Fruit fly (Drosophila melanogaster) whole organism, embryonic: ENCODE measurements around the gene CG15141.

Experiments used
- CG15011 ChIP-seq: fragments of 200-800 bp; sonication (Bioruptor generic); optimal IDR thresholded peaks from 3 replicates; lab custom pipeline; 2018; ENCODE audit warnings: missing biosample characterization, mild to moderate bottlenecking, missing genetic modification characterization
- CG9797 ChIP-seq: fragments of 200-800 bp; sonication (Bioruptor generic); optimal IDR thresholded peaks from 3 replicates; lab custom pipeline; 2018; ENCODE audit warnings: missing biosample characterization, mild to moderate bottlenecking, missing genetic modification characterization
- HHEX ChIP-seq: fragments of 200-800 bp; sonication (Bioruptor generic); optimal IDR thresholded peaks from 3 replicates; lab custom pipeline; 2017; ENCODE audit warnings: missing biosample characterization, mild to moderate bottlenecking, missing genetic modification characterization, missing genetic modification reagents
- Max ChIP-seq: fragments of 200-800 bp; sonication (Bioruptor generic); optimal IDR thresholded peaks from 2 replicates; lab custom pipeline; 2016; ENCODE audit warnings: missing biosample characterization, mild to moderate bottlenecking, missing genetic modification characterization
- cas ChIP-seq: fragments of 200-800 bp; sonication (Bioruptor generic); IDR thresholded peaks from 2 replicates; pipeline ENCODE4 v1.3.6; 2022; ENCODE audit warnings: missing biosample characterization, missing genetic modification characterization
- gfzf ChIP-seq: fragments of 200-800 bp; sonication (Bioruptor generic); optimal IDR thresholded peaks from 2 replicates; lab custom pipeline; 2016; ENCODE audit warnings: missing biosample characterization, mild to moderate bottlenecking, missing genetic modification characterization, moderate library complexity
- hkb ChIP-seq, 2 experiments: fragments of 200-800 bp in 1 of 2; fragments of >200 bp in 1 of 2; sonication (Bioruptor generic) in 1 of 2; IDR thresholded peaks in 1 of 2; optimal IDR thresholded peaks in 1 of 2; 2 replicates each; pipeline versions ENCODE4 v1.3.6 to Lab custom; 2017 to 2022; ENCODE audit warnings: missing biosample characterization in 1 of 2, missing genetic modification characterization in 1 of 2

DNA sequence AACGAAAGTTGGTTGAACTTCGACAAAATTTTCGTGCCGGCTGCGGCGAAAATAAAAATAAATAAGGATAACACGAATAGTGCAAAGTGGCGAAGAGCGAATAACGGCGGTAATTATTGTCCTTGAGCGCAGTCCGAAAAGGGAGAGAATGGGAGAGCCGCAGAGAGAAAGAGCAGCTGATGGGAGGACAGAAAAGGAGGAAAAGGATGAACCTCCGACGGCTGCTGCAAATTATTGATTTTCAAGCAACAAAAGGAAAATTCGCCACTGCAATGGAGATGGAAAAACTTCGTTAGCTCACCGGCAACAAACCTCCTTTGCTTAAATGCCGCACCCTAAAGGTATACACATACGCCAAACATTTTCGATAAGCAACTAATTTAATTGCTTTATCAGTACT, 27.7 kb upstream of the CG15141 start:
- TF ChIP-seq gfzf (no peak), hkb (optimal IDR thresholded peaks at IDR 0.05; lab: Kevin White, UChicago) (no peak), hkb (GFP tag; IDR thresholded peaks at IDR 0.05; lab: Robert Waterston, UW) (no peak), CG9797 (GFP tag; lab: Kevin White, UChicago) (no peak), CG15011 (GFP tag; lab: Kevin White, UChicago) (no peak), Max (GFP tag; lab: Kevin White, UChicago) (no peak), cas (GFP tag; lab: Robert Waterston, UW) (no peak), HHEX (GFP tag; lab: Kevin White, UChicago) (no peak)
